Worm (Caenorhabditis elegans) whole organism, late embryonic: Measurements from ENCODE around the gene C31E10.11.

Source experiments
- C38D4.7 ChIP-seq: fragments of 200-800 bp; sonication (Bioruptor generic); optimal IDR thresholded peaks from 2 replicates; lab custom pipeline; 2018; ENCODE audit warnings: mild to moderate bottlenecking, missing genetic modification characterization, moderate library complexity, missing compliant biosample characterization
- K02D7.2 ChIP-seq: sonication (generic microtip); optimal IDR thresholded peaks from 2 replicates; lab custom pipeline; 2017; ENCODE audit warnings: mild to moderate bottlenecking, missing genetic modification characterization, missing compliant biosample characterization
- T23F11.4 ChIP-seq: fragments of 200-800 bp; sonication (Bioruptor generic); optimal IDR thresholded peaks from 2 replicates; lab custom pipeline; 2018; ENCODE audit warnings: mild to moderate bottlenecking, missing genetic modification characterization, missing compliant biosample characterization
- ama-1 ChIP-seq: fragments of 150-350 bp; optimal IDR thresholded peaks from 2 replicates; lab custom pipeline; 2014
- ceh-14 ChIP-seq: sonication (generic microtip); optimal IDR thresholded peaks from 2 replicates; lab custom pipeline; 2016; ENCODE audit warnings: missing genotype, missing genetic modification characterization, missing compliant biosample characterization
- ceh-18 ChIP-seq: sonication (generic microtip); optimal IDR thresholded peaks from 2 replicates; lab custom pipeline; 2016; ENCODE audit warnings: missing genetic modification characterization, missing compliant biosample characterization
- ceh-19 ChIP-seq: fragments of 200-800 bp; sonication (Bioruptor generic); optimal IDR thresholded peaks from 2 replicates; lab custom pipeline; 2018; ENCODE audit warnings: mild to moderate bottlenecking, missing genetic modification characterization, missing compliant biosample characterization
- ceh-2 ChIP-seq: sonication (generic microtip); optimal IDR thresholded peaks from 2 replicates; lab custom pipeline; 2016; ENCODE audit warnings: missing genotype, missing genetic modification characterization, missing compliant biosample characterization
- ceh-22 ChIP-seq: sonication (generic microtip); optimal IDR thresholded peaks from 2 replicates; lab custom pipeline; 2017; ENCODE audit warnings: missing biosample characterization, missing genetic modification characterization
- ceh-24 ChIP-seq: sonication (generic microtip); optimal IDR thresholded peaks from 2 replicates; lab custom pipeline; 2016; ENCODE audit warnings: mild to moderate bottlenecking, missing genetic modification characterization, missing compliant biosample characterization
- ceh-30 ChIP-seq: fragments of 150-350 bp; optimal IDR thresholded peaks from 2 replicates; lab custom pipeline; 2014; ENCODE audit warnings: missing biosample characterization, missing genetic modification characterization
- ceh-31 ChIP-seq: sonication (generic microtip); optimal IDR thresholded peaks from 2 replicates; lab custom pipeline; 2016; ENCODE audit warnings: missing genetic modification characterization, missing compliant biosample characterization
- ceh-34 ChIP-seq: sonication (generic microtip); optimal IDR thresholded peaks from 2 replicates; lab custom pipeline; 2016; ENCODE audit warnings: mild to moderate bottlenecking, missing genetic modification characterization, missing compliant biosample characterization
- ceh-45 ChIP-seq: fragments of 200-800 bp; sonication (Bioruptor generic); IDR thresholded peaks from 2 replicates; pipeline ENCODE4 v1.3.6; 2022; ENCODE audit warnings: missing genetic modification reagents, missing genetic modification characterization, missing compliant biosample characterization
- ceh-48 ChIP-seq: sonication (generic microtip); optimal IDR thresholded peaks from 2 replicates; lab custom pipeline; 2016; ENCODE audit warnings: missing genetic modification characterization, inconsistent platforms, missing compliant biosample characterization
- che-1 ChIP-seq: sonication (generic microtip); optimal IDR thresholded peaks from 2 replicates; lab custom pipeline; 2016; ENCODE audit warnings: mild to moderate bottlenecking, missing genetic modification characterization, missing compliant biosample characterization
- dmd-4 ChIP-seq: sonication (generic microtip); optimal IDR thresholded peaks from 2 replicates; lab custom pipeline; 2016; ENCODE audit warnings: borderline replicate concordance, missing genetic modification characterization, missing compliant biosample characterization
- dve-1 ChIP-seq: sonication (generic microtip); optimal IDR thresholded peaks from 2 replicates; lab custom pipeline; 2017; ENCODE audit warnings: antibody characterized with exemption, mild to moderate bottlenecking, missing genetic modification characterization, missing compliant biosample characterization
- elt-4 ChIP-seq: sonication (generic microtip); optimal IDR thresholded peaks from 2 replicates; lab custom pipeline; 2016; ENCODE audit warnings: missing genetic modification characterization, missing compliant biosample characterization
- eyg-1 ChIP-seq: sonication (generic microtip); optimal IDR thresholded peaks from 2 replicates; lab custom pipeline; 2016; ENCODE audit warnings: missing genotype, missing genetic modification characterization, missing compliant biosample characterization
- fax-1 ChIP-seq: sonication (generic microtip); optimal IDR thresholded peaks from 2 replicates; lab custom pipeline; 2016; ENCODE audit warnings: missing genotype, missing genetic modification characterization, missing compliant biosample characterization
- fkh-10 ChIP-seq: fragments of 150-350 bp; optimal IDR thresholded peaks from 2 replicates; lab custom pipeline; 2014; ENCODE audit warnings: missing biosample characterization, missing genetic modification reagents, missing genetic modification characterization
- fkh-6 ChIP-seq: sonication (generic microtip); optimal IDR thresholded peaks from 2 replicates; lab custom pipeline; 2016; ENCODE audit warnings: missing genetic modification characterization, missing compliant biosample characterization
- gmeb-2 ChIP-seq: sonication (generic microtip); optimal IDR thresholded peaks from 2 replicates; lab custom pipeline; 2016; ENCODE audit warnings: missing genetic modification characterization, inconsistent platforms, missing compliant biosample characterization
- hlh-13 ChIP-seq: fragments of 200-800 bp; sonication (Bioruptor generic); optimal IDR thresholded peaks from 2 replicates; lab custom pipeline; 2018; ENCODE audit warnings: mild to moderate bottlenecking, missing genetic modification characterization, missing compliant biosample characterization
- hlh-15 ChIP-seq: sonication (generic microtip); optimal IDR thresholded peaks from 2 replicates; lab custom pipeline; 2016; ENCODE audit warnings: missing genetic modification characterization, missing compliant biosample characterization
- hlh-30 ChIP-seq: sonication (generic microtip); optimal IDR thresholded peaks from 2 replicates; lab custom pipeline; 2017; ENCODE audit warnings: antibody characterized with exemption, missing genetic modification characterization, missing compliant biosample characterization; ENCODE audit not compliant: insufficient read depth
- hlh-6 ChIP-seq: sonication (generic microtip); optimal IDR thresholded peaks from 2 replicates; lab custom pipeline; 2016; ENCODE audit warnings: missing genotype, missing genetic modification characterization, missing compliant biosample characterization
- hlh-8 ChIP-seq: sonication (generic microtip); optimal IDR thresholded peaks from 2 replicates; lab custom pipeline; 2016; ENCODE audit warnings: missing genotype, missing genetic modification characterization, missing compliant biosample characterization
- lin-11 ChIP-seq: fragments of 200-800 bp; sonication (Bioruptor generic); optimal IDR thresholded peaks from 2 replicates; lab custom pipeline; 2018; ENCODE audit warnings: mild to moderate bottlenecking, missing genetic modification characterization, missing compliant biosample characterization
- madf-2 ChIP-seq: sonication (generic microtip); optimal IDR thresholded peaks from 2 replicates; lab custom pipeline; 2017; ENCODE audit warnings: missing genetic modification characterization, missing compliant biosample characterization
- nfya-1 ChIP-seq: sonication (generic microtip); optimal IDR thresholded peaks from 2 replicates; lab custom pipeline; 2017; ENCODE audit warnings: missing genetic modification characterization, mild to moderate bottlenecking, missing compliant biosample characterization, antibody characterized with exemption, moderate library complexity
- nhr-232 ChIP-seq: sonication (generic microtip); optimal IDR thresholded peaks from 2 replicates; lab custom pipeline; 2016; ENCODE audit warnings: missing genetic modification characterization, missing compliant biosample characterization
- pag-3 ChIP-seq: sonication (generic microtip); optimal IDR thresholded peaks from 2 replicates; lab custom pipeline; 2016; ENCODE audit warnings: missing compliant biosample characterization, missing genetic modification characterization, borderline replicate concordance
- pat-9 ChIP-seq: fragments of 200-800 bp; sonication (Bioruptor generic); optimal IDR thresholded peaks from 2 replicates; lab custom pipeline; 2018; ENCODE audit warnings: mild to moderate bottlenecking, missing genetic modification characterization, moderate library complexity, missing compliant biosample characterization
- pax-1 ChIP-seq: fragments of 150-350 bp; optimal IDR thresholded peaks from 2 replicates; lab custom pipeline; 2014; ENCODE audit warnings: missing biosample characterization, missing genetic modification characterization
- pha-2 ChIP-seq: sonication (generic microtip); optimal IDR thresholded peaks from 2 replicates; lab custom pipeline; 2017; ENCODE audit warnings: mild to moderate bottlenecking, missing genetic modification characterization, missing compliant biosample characterization
- pqm-1 ChIP-seq: sonication (generic microtip); optimal IDR thresholded peaks from 2 replicates; lab custom pipeline; 2016; ENCODE audit warnings: missing genetic modification characterization, missing compliant biosample characterization
- pros-1 ChIP-seq: fragments of 150-350 bp; optimal IDR thresholded peaks from 2 replicates; lab custom pipeline; 2014; ENCODE audit warnings: missing biosample characterization, missing genetic modification reagents, missing genetic modification characterization
- ref-2 ChIP-seq: sonication (generic microtip); optimal IDR thresholded peaks from 2 replicates; lab custom pipeline; 2016; ENCODE audit warnings: missing genetic modification characterization, missing compliant biosample characterization
- rnt-1 ChIP-seq: sonication (generic microtip); optimal IDR thresholded peaks from 2 replicates; lab custom pipeline; 2016; ENCODE audit warnings: missing genetic modification characterization, missing compliant biosample characterization
- sdc-2 ChIP-seq: sonication (generic microtip); optimal IDR thresholded peaks from 2 replicates; lab custom pipeline; 2016; ENCODE audit warnings: missing genotype, missing genetic modification characterization, missing compliant biosample characterization
- sox-2 ChIP-seq: fragments of 200-800 bp; sonication (Bioruptor generic); IDR thresholded peaks from 2 replicates; pipeline ENCODE4 v1.3.6; 2022; ENCODE audit warnings: missing genetic modification reagents, missing genetic modification characterization, missing compliant biosample characterization
- sox-4 ChIP-seq: sonication (generic microtip); optimal IDR thresholded peaks from 2 replicates; lab custom pipeline; 2017; ENCODE audit warnings: mild to moderate bottlenecking, missing genetic modification characterization, inconsistent platforms, missing compliant biosample characterization
- syd-9 ChIP-seq: sonication (generic microtip); optimal IDR thresholded peaks from 2 replicates; lab custom pipeline; 2016; ENCODE audit warnings: mild to moderate bottlenecking, missing genetic modification characterization, moderate library complexity, missing compliant biosample characterization
- tbx-2 ChIP-seq: sonication (generic microtip); optimal IDR thresholded peaks from 2 replicates; lab custom pipeline; 2016; ENCODE audit warnings: missing genetic modification characterization, missing compliant biosample characterization
- tbx-7 ChIP-seq: sonication (generic microtip); optimal IDR thresholded peaks from 2 replicates; lab custom pipeline; 2016; ENCODE audit warnings: missing genotype, missing genetic modification characterization, missing compliant biosample characterization
- ttx-3 ChIP-seq: sonication (generic microtip); optimal IDR thresholded peaks from 2 replicates; lab custom pipeline; 2016; ENCODE audit warnings: missing genetic modification reagents, missing genetic modification characterization, missing compliant biosample characterization
- unc-3 ChIP-seq, 2 experiments: fragments of 200-800 bp in 1 of 2; sonication (Bioruptor generic) in 1 of 2; sonication (generic microtip) in 1 of 2; conservative IDR thresholded peaks in 1 of 2; optimal IDR thresholded peaks in 1 of 2; 2 replicates each; pipeline versions ENCODE4 v1.3.6 to Lab custom; 2016 to 2022; ENCODE audit warnings: missing compliant biosample characterization in 2 of 2, missing genetic modification characterization in 2 of 2, missing genetic modification reagents in 1 of 2
- unc-42 ChIP-seq: sonication (generic microtip); optimal IDR thresholded peaks from 2 replicates; lab custom pipeline; 2016; ENCODE audit warnings: missing genotype, missing genetic modification characterization, missing compliant biosample characterization
- unc-55 ChIP-seq: sonication (generic microtip); optimal IDR thresholded peaks from 2 replicates; lab custom pipeline; 2017; ENCODE audit warnings: missing biosample characterization, missing genetic modification reagents, missing genetic modification characterization
- ztf-16 ChIP-seq: sonication (generic microtip); optimal IDR thresholded peaks from 2 replicates; lab custom pipeline; 2017; ENCODE audit warnings: missing genetic modification characterization, missing compliant biosample characterization

C31E10.11 gene

DNA sequence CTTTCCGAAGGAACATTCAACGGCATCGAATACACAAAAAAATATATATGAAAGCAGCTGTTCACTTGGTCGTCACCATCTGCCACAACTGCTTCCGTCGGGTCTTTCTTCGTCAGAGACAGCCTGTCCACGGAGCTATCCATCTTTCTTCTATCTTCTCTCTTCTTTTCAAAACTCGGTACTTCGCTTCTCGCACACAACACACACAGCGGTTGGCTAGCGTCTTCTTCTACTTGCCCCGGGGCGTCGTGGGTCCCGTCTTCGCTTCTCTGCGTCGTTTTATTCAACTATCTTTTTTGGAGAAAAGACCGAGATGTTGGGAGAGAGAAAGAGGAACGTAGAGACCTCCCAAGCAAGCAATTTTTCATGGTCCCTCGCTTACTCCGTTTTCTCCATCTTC, 26.1 kb upstream of the C31E10.11 start:
- TF ChIP-seq T23F11.4 (GFP tag; lab: Kevin White, UChicago) (no peak), pat-9 (tag; lab: Kevin White, UChicago) (peak; percentile 9), ceh-31 (tag; lab: Kevin White, UChicago) (peak; percentile 80), ttx-3 (tag; lab: Kevin White, UChicago) (no peak), che-1 (tag; lab: Kevin White, UChicago) (no peak), sox-4 (tag; lab: Kevin White, UChicago) (no peak), ceh-18 (tag; lab: Kevin White, UChicago) (peak; percentile 86), unc-42 (tag; lab: Kevin White, UChicago) (peak; percentile 73), sox-2 (GFP tag; lab: Robert Waterston, UW) (no peak), hlh-8 (peak; percentile 81), K02D7.2 (tag; lab: Kevin White, UChicago) (no peak), C38D4.7 (GFP tag; lab: Kevin White, UChicago) (no peak), nhr-232 (no peak), nfya-1 (peak; percentile 84), gmeb-2 (tag; lab: Kevin White, UChicago) (no peak), tbx-2 (peak; percentile 59), hlh-30 (no peak), rnt-1 (tag; lab: Kevin White, UChicago) (peak; percentile 83), ceh-34 (peak; percentile 67), ceh-19 (GFP tag; lab: Kevin White, UChicago) (peak; percentile 9), fkh-6 (tag; lab: Kevin White, UChicago) (no peak), fax-1 (peak; percentile 25), ref-2 (peak; percentile 43), ceh-22 (tag; lab: Kevin White, UChicago) (no peak), ceh-48 (tag; lab: Kevin White, UChicago) (no peak), elt-4 (tag; lab: Kevin White, UChicago) (no peak), ceh-24 (tag; lab: Kevin White, UChicago) (no peak), tbx-7 (tag; lab: Kevin White, UChicago) (no peak), fkh-10 (GFP tag; lab: Kevin White, UChicago) (peak; percentile 1), pros-1 (tag; lab: Kevin White, UChicago) (no peak), sdc-2 (tag; lab: Kevin White, UChicago) (peak; percentile 56), hlh-15 (tag; lab: Kevin White, UChicago) (no peak), ztf-16 (tag; lab: Kevin White, UChicago) (no peak), ceh-14 (peak; percentile 19), pag-3 (tag; lab: Kevin White, UChicago) (no peak), dve-1 (no peak), hlh-13 (no peak), syd-9 (tag; lab: Kevin White, UChicago) (peak; percentile 34), pqm-1 (no peak), ama-1 (lab: Kevin White, UChicago) (no peak), unc-55 (GFP tag; lab: Kevin White, UChicago) (peak; percentile 99), eyg-1 (tag; lab: Kevin White, UChicago) (no peak), madf-2 (tag; lab: Kevin White, UChicago) (no peak)

DNA sequence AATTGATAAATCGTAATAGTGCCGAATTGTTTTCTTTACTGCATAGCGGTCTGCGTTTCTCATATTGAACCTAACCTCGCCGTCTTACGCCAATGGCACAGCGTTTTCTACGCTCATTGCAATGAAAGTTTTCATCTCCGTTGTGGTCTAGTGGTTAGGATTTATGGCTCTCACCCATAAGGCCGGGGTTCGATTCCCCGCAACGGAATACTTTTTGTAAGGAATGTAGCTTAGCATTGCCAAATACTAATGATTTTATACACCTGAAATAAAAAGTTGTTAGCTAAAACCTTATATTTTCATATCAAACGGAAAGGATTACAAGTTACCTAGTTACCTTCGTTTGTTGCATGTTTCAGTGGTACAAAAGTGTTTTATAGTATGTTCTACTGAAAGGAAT, 25.2 kb upstream of the C31E10.11 start:
- TF ChIP-seq ceh-30, result peak; percentile 65
- no peak for TF ChIP-seq ama-1 (lab: Kevin White, UChicago)
- peak; percentile 71 for TF ChIP-seq ceh-45 (GFP tag; lab: Robert Waterston, UW)
- peak; percentile 71 for TF ChIP-seq dmd-4 (tag; lab: Kevin White, UChicago)
- TF ChIP-seq pha-2 (tag; lab: Kevin White, UChicago), result peak; percentile 81
- TF ChIP-seq pax-1 (tag; lab: Kevin White, UChicago), result no peak
- peak; percentile 85 for TF ChIP-seq sdc-2 (tag; lab: Kevin White, UChicago)
- peak; percentile 81 for TF ChIP-seq che-1 (tag; lab: Kevin White, UChicago)
- peak; percentile 78 for TF ChIP-seq unc-3 (GFP tag; conservative IDR thresholded peaks at IDR 0.05; lab: Robert Waterston, UW)
- peak; percentile 78 for TF ChIP-seq unc-3 (tag; optimal IDR thresholded peaks at IDR 0.05; lab: Kevin White, UChicago)
- TF ChIP-seq ceh-2 (tag; lab: Kevin White, UChicago), result peak; percentile 78
- peak; percentile 90 for TF ChIP-seq ceh-14
- TF ChIP-seq ref-2, result peak; percentile 76
- TF ChIP-seq hlh-6 (tag; lab: Kevin White, UChicago), result peak; percentile 86
- peak; percentile 76 for TF ChIP-seq T23F11.4 (GFP tag; lab: Kevin White, UChicago)
- peak; percentile 64 for TF ChIP-seq ceh-31 (tag; lab: Kevin White, UChicago)
- peak; percentile 64 for TF ChIP-seq pat-9 (tag; lab: Kevin White, UChicago)
- TF ChIP-seq lin-11, result peak; percentile 72
- peak; percentile 82 for TF ChIP-seq gmeb-2 (tag; lab: Kevin White, UChicago)
- TF ChIP-seq fax-1, result peak; percentile 62
- TF ChIP-seq ceh-24 (tag; lab: Kevin White, UChicago), result peak; percentile 80
